Worm (Caenorhabditis elegans) whole organism, mixed stage, embryonic: Measurements from ENCODE around the gene aagr-1.

Source experiments
- elt-3 ChIP-seq: fragments of 150-350 bp; optimal IDR thresholded peaks from 2 replicates; lab custom pipeline; 2014; ENCODE audit warnings: missing biosample characterization, missing genetic modification characterization
- nhr-28 ChIP-seq: fragments of 150-350 bp; optimal IDR thresholded peaks from 2 replicates; lab custom pipeline; 2014; ENCODE audit warnings: missing biosample characterization, missing genetic modification characterization
- nhr-76 ChIP-seq: sonication (generic microtip); optimal IDR thresholded peaks from 2 replicates; lab custom pipeline; 2017; ENCODE audit warnings: missing biosample characterization, missing genetic modification characterization
- tbx-8 ChIP-seq: fragments of 200-800 bp; sonication (Bioruptor generic); optimal IDR thresholded peaks from 2 replicates; lab custom pipeline; 2018; ENCODE audit warnings: mild to moderate bottlenecking, missing genetic modification characterization, moderate library complexity, missing compliant biosample characterization

- TF ChIP-seq tbx-8 (no peak), nhr-76 (tag; lab: Kevin White, UChicago) (no peak), nhr-28 (tag; lab: Kevin White, UChicago) (no peak), elt-3 (tag; lab: Kevin White, UChicago) (no peak)
These were observed 1.6 kb downstream of the aagr-1 start for ce11 chrIV:8367887-8368286.
